Fruit fly (Drosophila melanogaster): ENCODE results near the gene kirre.

dm6 chrX:2713776-2714175, 26.4 kb upstream of the kirre start, which contains the start of the genes CG2685 and CG2694:
- TF ChIP-seq CG8478 (optimal IDR thresholded peaks at IDR 0.05), result no peak
- TF ChIP-seq CTCF (optimal IDR thresholded peaks at IDR 0.05), result no peak
